Worm (Caenorhabditis elegans) whole organism, young adult: ENCODE measurements around the gene btb-18.
A peak's percentile ranks its signal among the peaks of the same experiment; 100 is the strongest.

Source experiments
- B0261.1 ChIP-seq: sonication (generic microtip); optimal IDR thresholded peaks from 2 replicates; lab custom pipeline; 2016; ENCODE audit warnings: mild to moderate bottlenecking, missing genetic modification characterization, moderate library complexity, missing compliant biosample characterization
- B0336.3 ChIP-seq: fragments of 200-800 bp; sonication (Bioruptor generic); IDR thresholded peaks from 2 replicates; pipeline ENCODE4 v1.3.6; 2022; ENCODE audit warnings: missing genetic modification characterization, missing compliant biosample characterization
- C17E4.6 ChIP-seq: fragments of 200-800 bp; sonication (Bioruptor generic); IDR thresholded peaks from 2 replicates; pipeline ENCODE4 v1.3.6; 2022; ENCODE audit warnings: missing genetic modification reagents, missing genetic modification characterization, missing compliant biosample characterization
- F23B12.7 ChIP-seq: sonication (generic microtip); optimal IDR thresholded peaks from 2 replicates; lab custom pipeline; 2017; ENCODE audit warnings: missing genetic modification characterization, mild to moderate bottlenecking, missing compliant biosample characterization, antibody characterized with exemption, moderate library complexity; ENCODE audit not compliant: insufficient read depth
- F55B11.4 ChIP-seq: sonication (generic microtip); optimal IDR thresholded peaks from 2 replicates; lab custom pipeline; 2016; ENCODE audit warnings: missing compliant biosample characterization, missing genetic modification characterization, borderline replicate concordance; ENCODE audit not compliant: insufficient read depth
- T26A5.8 ChIP-seq: sonication (generic microtip); optimal IDR thresholded peaks from 2 replicates; lab custom pipeline; 2016; ENCODE audit warnings: missing genetic modification characterization, missing compliant biosample characterization
- Y79H2A.3 ChIP-seq: fragments of 200-800 bp; sonication (Bioruptor generic); conservative IDR thresholded peaks from 2 replicates; pipeline ENCODE4 v1.3.6; 2022; ENCODE audit warnings: missing genetic modification reagents, missing genetic modification characterization, missing compliant biosample characterization
- akir-1 ChIP-seq: fragments of 200-800 bp; sonication (Bioruptor generic); optimal IDR thresholded peaks from 2 replicates; lab custom pipeline; 2018; ENCODE audit warnings: mild to moderate bottlenecking, missing genetic modification characterization, moderate library complexity, missing compliant biosample characterization
- atf-7 ChIP-seq: sonication (generic microtip); optimal IDR thresholded peaks from 2 replicates; lab custom pipeline; 2017; ENCODE audit warnings: mild to moderate bottlenecking, missing genetic modification characterization, missing compliant biosample characterization
- attf-3 ChIP-seq: fragments of 200-800 bp; sonication (Bioruptor generic); conservative IDR thresholded peaks from 2 replicates; pipeline ENCODE4 v1.3.6; 2022; ENCODE audit warnings: missing genetic modification reagents, missing genetic modification characterization, missing compliant biosample characterization
- ccch-3 ChIP-seq: fragments of 200-800 bp; sonication (Bioruptor generic); optimal IDR thresholded peaks from 2 replicates; lab custom pipeline; 2018; ENCODE audit warnings: mild to moderate bottlenecking, missing genetic modification characterization, missing compliant biosample characterization
- cebp-1 ChIP-seq, 2 experiments: fragments of 200-800 bp in 1 of 2; sonication (Bioruptor generic) in 1 of 2; sonication (generic microtip) in 1 of 2; IDR thresholded peaks in 1 of 2; optimal IDR thresholded peaks in 1 of 2; 2 replicates each; pipeline versions ENCODE4 v1.3.6 to Lab custom; 2017 to 2022; ENCODE audit warnings: missing compliant biosample characterization in 2 of 2, missing genetic modification characterization in 2 of 2, mild to moderate bottlenecking in 1 of 2, missing genetic modification reagents in 1 of 2, moderate library complexity in 1 of 2
- dpff-1 ChIP-seq: sonication (generic microtip); optimal IDR thresholded peaks from 2 replicates; lab custom pipeline; 2017; ENCODE audit warnings: mild to moderate bottlenecking, missing genetic modification characterization, missing compliant biosample characterization
- dpl-1 ChIP-seq: fragments of 150-350 bp; optimal IDR thresholded peaks from 2 replicates; lab custom pipeline; 2014; ENCODE audit warnings: missing biosample characterization, missing genetic modification reagents, missing genetic modification characterization
- efl-1 ChIP-seq: fragments of 150-350 bp; optimal IDR thresholded peaks from 2 replicates; lab custom pipeline; 2014; ENCODE audit warnings: missing biosample characterization, missing genetic modification reagents, missing genetic modification characterization
- egl-44 ChIP-seq: fragments of 200-800 bp; sonication (Bioruptor generic); IDR thresholded peaks from 2 replicates; pipeline ENCODE4 v1.3.6; 2022; ENCODE audit warnings: missing genetic modification reagents, missing genetic modification characterization, missing compliant biosample characterization
- him-1 ChIP-seq: sonication (generic microtip); optimal IDR thresholded peaks from 2 replicates; lab custom pipeline; 2016; ENCODE audit warnings: missing genotype, missing genetic modification reagents, missing genetic modification characterization, missing compliant biosample characterization
- hlh-26 ChIP-seq: fragments of 200-800 bp; sonication (Bioruptor generic); conservative IDR thresholded peaks from 2 replicates; pipeline ENCODE4 v1.3.6; 2022; ENCODE audit warnings: missing genetic modification reagents, missing genetic modification characterization, missing compliant biosample characterization
- hmg-1.2 ChIP-seq: fragments of 200-800 bp; sonication (Bioruptor generic); IDR thresholded peaks from 2 replicates; pipeline ENCODE4 v1.3.6; 2022; ENCODE audit warnings: missing genetic modification reagents, missing genetic modification characterization, missing compliant biosample characterization
- hrde-1 ChIP-seq: sonication (generic microtip); optimal IDR thresholded peaks from 2 replicates; lab custom pipeline; 2016; ENCODE audit warnings: missing genetic modification characterization, mild to moderate bottlenecking, missing compliant biosample characterization, moderate library complexity, missing genotype, missing genetic modification reagents, borderline replicate concordance
- hsf-1 ChIP-seq: fragments of 200-800 bp; sonication (Bioruptor generic); IDR thresholded peaks from 2 replicates; pipeline ENCODE4 v1.3.6; 2022; ENCODE audit warnings: missing genetic modification reagents, missing genetic modification characterization, missing compliant biosample characterization
- lag-1 ChIP-seq: fragments of 200-800 bp; sonication (Bioruptor generic); IDR thresholded peaks from 2 replicates; pipeline ENCODE4 v1.3.6; 2022; ENCODE audit warnings: missing genetic modification reagents, missing genetic modification characterization, missing compliant biosample characterization
- nfyb-1 ChIP-seq: fragments of 200-800 bp; sonication (Bioruptor generic); IDR thresholded peaks from 2 replicates; pipeline ENCODE4 v1.3.6; 2022; ENCODE audit warnings: missing genetic modification reagents, missing genetic modification characterization, missing compliant biosample characterization
- nhr-80 ChIP-seq: sonication (generic microtip); optimal IDR thresholded peaks from 2 replicates; lab custom pipeline; 2016; ENCODE audit warnings: missing genetic modification characterization, missing compliant biosample characterization
- pbrm-1 ChIP-seq: fragments of 200-800 bp; sonication (Bioruptor generic); IDR thresholded peaks from 2 replicates; pipeline ENCODE4 v1.3.6; 2022; ENCODE audit warnings: missing genetic modification reagents, missing genetic modification characterization, missing compliant biosample characterization
- rpc-1 ChIP-seq, 2 experiments: fragments of 150-350 bp in 1 of 2; sonication (generic microtip) in 1 of 2; optimal IDR thresholded peaks; 2 replicates each; lab custom pipeline; 2014 to 2018; ENCODE audit warnings: missing biosample characterization in 1 of 2, missing genetic modification characterization in 1 of 2, missing genetic modification reagents in 1 of 2, missing genotype in 1 of 2
- sdz-38 ChIP-seq: sonication (generic microtip); optimal IDR thresholded peaks from 2 replicates; lab custom pipeline; 2016; ENCODE audit warnings: missing genotype, missing genetic modification characterization, missing compliant biosample characterization
- snpc-4 ChIP-seq, 5 experiments: fragments of 150-350 bp in 1 of 5; sonication (generic microtip) in 4 of 5; optimal IDR thresholded peaks; 2 replicates each; lab custom pipeline; 2014 to 2018; ENCODE audit warnings: missing genetic modification characterization in 5 of 5, missing biosample characterization in 3 of 5, antibody characterized with exemption in 2 of 5, mild to moderate bottlenecking in 2 of 5, missing compliant biosample characterization in 2 of 5, missing genotype in 2 of 5, moderate library complexity in 2 of 5, missing genetic modification reagents in 1 of 5
- tbp1 ChIP-seq: fragments of 200-800 bp; sonication (Bioruptor generic); optimal IDR thresholded peaks from 2 replicates; lab custom pipeline; 2018; ENCODE audit warnings: mild to moderate bottlenecking, missing genetic modification characterization, missing compliant biosample characterization
- ztf-25 ChIP-seq: fragments of 200-800 bp; sonication (Bioruptor generic); IDR thresholded peaks from 2 replicates; pipeline ENCODE4 v1.3.6; 2022; ENCODE audit warnings: missing genetic modification reagents, missing genetic modification characterization, missing compliant biosample characterization

The btb-18 gene

DNA sequence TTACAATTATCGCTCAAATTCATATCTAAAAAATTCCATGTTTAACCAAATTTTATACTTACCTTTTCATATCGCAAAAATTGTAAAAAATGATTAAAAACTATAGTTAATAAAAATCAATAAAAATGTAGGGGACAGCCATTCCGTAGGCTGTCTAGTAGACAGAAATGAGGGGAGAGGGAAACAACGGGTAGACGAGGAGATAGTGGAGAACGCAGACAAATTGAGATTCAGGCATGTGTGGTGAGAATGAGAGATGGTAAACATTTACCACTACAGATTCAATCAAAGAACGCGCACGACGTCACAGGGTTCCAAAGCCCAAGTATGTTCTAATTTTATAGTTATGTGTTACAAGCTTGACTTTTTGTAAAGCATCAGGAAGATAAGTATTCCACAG lies 5.6 kb downstream of the btb-18 start (continued):
- no peak for TF ChIP-seq dpl-1
- no peak for TF ChIP-seq akir-1 (GFP tag; lab: Kevin White, UChicago)
- no peak for TF ChIP-seq T26A5.8 (tag; lab: Kevin White, UChicago)
- no peak for TF ChIP-seq hlh-26 (GFP tag; lab: Robert Waterston, UW)
- TF ChIP-seq hrde-1 (tag; lab: Kevin White, UChicago), result no peak
- TF ChIP-seq atf-7, result no peak
- 0 out of 2 replicates have a peak, but pooled peaks have one; percentile 35 for TF ChIP-seq pbrm-1 (GFP tag; lab: Robert Waterston, UW)
- 0 out of 2 replicates have a peak, but pooled peaks have one; percentile 33 for TF ChIP-seq nfyb-1 (GFP tag; lab: Robert Waterston, UW)
- no peak for TF ChIP-seq lag-1 (GFP tag; lab: Robert Waterston, UW)
- TF ChIP-seq ccch-3 (GFP tag; lab: Kevin White, UChicago), result no peak
- no peak for TF ChIP-seq F55B11.4 (tag; lab: Kevin White, UChicago)
- no peak for TF ChIP-seq ztf-25 (GFP tag; lab: Robert Waterston, UW)
- TF ChIP-seq nhr-80, result peak; percentile 47
- TF ChIP-seq hmg-1.2, result 0 out of 2 replicates have a peak, but pooled peaks have one; percentile 19
- no peak for TF ChIP-seq Y79H2A.3
- no peak for TF ChIP-seq cebp-1 (GFP tag; IDR thresholded peaks at IDR 0.05; lab: Robert Waterston, UW)
- TF ChIP-seq cebp-1 (tag; optimal IDR thresholded peaks at IDR 0.05; lab: Kevin White, UChicago), result peak; percentile 42
- TF ChIP-seq F23B12.7 (tag; lab: Kevin White, UChicago), result peak; percentile 53
- no peak for TF ChIP-seq hsf-1 (GFP tag; lab: Robert Waterston, UW)
- TF ChIP-seq, all 124 proteins: peak for 6

- TF ChIP-seq tbp1 (GFP tag; lab: Kevin White, UChicago) (peak; percentile 65), snpc-4 (GFP tag; optimal IDR thresholded peaks at IDR 0.05; lab: Kevin White, UChicago) (no peak), snpc-4 (tag; optimal IDR thresholded peaks at IDR 0.05; lab: Kevin White, UChicago) (no peak), nhr-80 (peak; percentile 41), C17E4.6 (GFP tag; lab: Robert Waterston, UW) (no peak), attf-3 (GFP tag; lab: Robert Waterston, UW) (no peak), him-1 (tag; lab: Kevin White, UChicago) (peak; percentile 4), rpc-1 (optimal IDR thresholded peaks at IDR 0.05; lab: Kevin White, UChicago) (peak; percentile 31), rpc-1 (tag; optimal IDR thresholded peaks at IDR 0.05; lab: Kevin White, UChicago) (peak; percentile 73), hlh-26 (GFP tag; lab: Robert Waterston, UW) (no peak), B0261.1 (peak; percentile 19)
- TF ChIP-seq, all 124 proteins: peak for 5
Observed at ce11 chrII:3310957-3311657, 13.1 kb downstream of the btb-18 start.

DNA sequence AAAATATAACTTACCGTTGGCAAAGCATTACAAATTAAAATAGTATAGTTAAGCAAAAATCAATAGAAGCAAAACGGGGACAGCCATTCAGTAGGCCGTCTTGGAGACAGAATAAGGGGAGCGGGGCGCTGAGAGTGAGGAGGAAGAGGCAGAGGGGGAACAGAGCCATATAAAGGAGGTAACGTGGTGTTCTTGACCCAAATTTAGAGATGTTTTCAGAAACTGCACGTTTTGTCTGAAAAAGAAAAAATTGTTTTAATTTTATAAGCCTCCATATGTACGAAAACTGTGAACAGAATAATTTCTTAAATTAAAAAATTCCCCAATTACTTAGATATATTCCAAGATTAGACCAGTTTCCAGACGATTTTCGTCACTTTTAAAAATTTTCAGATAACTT lies 15.4 kb downstream of the btb-18 start, which contains the start of gene F39E9.6:
Gene F39E9.6 (minus strand): TSS at position 101 of the 400 bp plus-strand sequence.
- TF ChIP-seq egl-44 (GFP tag; lab: Robert Waterston, UW), result no peak

ce11 chrII:3318839-3319238 lies 20.8 kb downstream of the btb-18 start:
- TF ChIP-seq nhr-80 (peak; percentile 29), dpff-1 (tag; lab: Kevin White, UChicago) (no peak), efl-1 (GFP tag; lab: Kevin White, UChicago) (no peak), F55B11.4 (tag; lab: Kevin White, UChicago) (no peak), B0336.3 (GFP tag; lab: Robert Waterston, UW) (no peak), sdz-38 (tag; lab: Kevin White, UChicago) (no peak)
